Worm (Caenorhabditis elegans) whole organism, L2 larva: ENCODE measurements around the gene spv-1.

Experiments used
- C34F6.9 ChIP-seq: fragments of 150-350 bp; optimal IDR thresholded peaks from 2 replicates; lab custom pipeline; 2014; ENCODE audit warnings: missing biosample characterization, missing genetic modification characterization
- F13H6.1 ChIP-seq: sonication (generic microtip); optimal IDR thresholded peaks from 2 replicates; lab custom pipeline; 2016; ENCODE audit warnings: missing genetic modification characterization, missing compliant biosample characterization
- R02D3.7 ChIP-seq: fragments of 150-350 bp; optimal IDR thresholded peaks from 2 replicates; lab custom pipeline; 2014; ENCODE audit warnings: missing biosample characterization, missing genetic modification characterization
- Y55F3AM.14 ChIP-seq: fragments of 200-800 bp; sonication (Bioruptor generic); optimal IDR thresholded peaks from 2 replicates; lab custom pipeline; 2018; ENCODE audit warnings: mild to moderate bottlenecking, missing genetic modification characterization, missing compliant biosample characterization
- aly-2 ChIP-seq: fragments of 150-350 bp; optimal IDR thresholded peaks from 2 replicates; lab custom pipeline; 2014; ENCODE audit warnings: missing biosample characterization, missing genetic modification characterization
- ama-1 ChIP-seq: fragments of 150-350 bp; optimal IDR thresholded peaks from 2 replicates; lab custom pipeline; 2018; ENCODE audit warnings: inconsistent platforms
- blmp-1 ChIP-seq: sonication (generic microtip); optimal IDR thresholded peaks from 2 replicates; lab custom pipeline; 2017; ENCODE audit warnings: missing genetic modification characterization, mild to moderate bottlenecking, missing compliant biosample characterization, antibody characterized with exemption, moderate library complexity; ENCODE audit not compliant: insufficient read depth
- ceh-16 ChIP-seq: fragments of 150-350 bp; optimal IDR thresholded peaks from 2 replicates; lab custom pipeline; 2014; ENCODE audit warnings: missing biosample characterization, missing genetic modification characterization
- ceh-82 ChIP-seq: fragments of 150-350 bp; optimal IDR thresholded peaks from 2 replicates; lab custom pipeline; 2014; ENCODE audit warnings: missing biosample characterization, missing genetic modification characterization
- crh-2 ChIP-seq: sonication (generic microtip); optimal IDR thresholded peaks from 2 replicates; lab custom pipeline; 2017; ENCODE audit warnings: missing biosample characterization, missing genetic modification characterization
- dmd-4 ChIP-seq: sonication (generic microtip); optimal IDR thresholded peaks from 2 replicates; lab custom pipeline; 2017; ENCODE audit warnings: missing biosample characterization, missing genetic modification characterization
- elt-1 ChIP-seq: fragments of 150-350 bp; optimal IDR thresholded peaks from 2 replicates; lab custom pipeline; 2014; ENCODE audit warnings: missing biosample characterization, missing genetic modification characterization
- lsy-2 ChIP-seq, 2 experiments: fragments of 150-350 bp in 1 of 2; sonication (generic microtip) in 1 of 2; optimal IDR thresholded peaks; 2 replicates each; lab custom pipeline; 2014 to 2017; ENCODE audit warnings: missing biosample characterization in 2 of 2, missing genetic modification characterization in 2 of 2
- mab-5 ChIP-seq: fragments of 150-350 bp; optimal IDR thresholded peaks from 2 replicates; lab custom pipeline; 2014; ENCODE audit warnings: missing biosample characterization, missing genetic modification characterization
- mbf-1 ChIP-seq: sonication (generic microtip); optimal IDR thresholded peaks from 2 replicates; lab custom pipeline; 2017; ENCODE audit warnings: missing biosample characterization, missing genetic modification characterization
- mdl-1 ChIP-seq, 2 experiments: fragments of 150-350 bp in 1 of 2; sonication (generic microtip) in 1 of 2; optimal IDR thresholded peaks; 2 replicates each; lab custom pipeline; 2017; ENCODE audit warnings: missing biosample characterization in 2 of 2, missing genetic modification characterization in 2 of 2
- nhr-10 ChIP-seq: sonication (generic microtip); optimal IDR thresholded peaks from 2 replicates; lab custom pipeline; 2017; ENCODE audit warnings: missing biosample characterization, missing genetic modification characterization
- nhr-11 ChIP-seq: fragments of 150-350 bp; optimal IDR thresholded peaks from 2 replicates; lab custom pipeline; 2014; ENCODE audit warnings: missing biosample characterization, missing genetic modification characterization
- nhr-12 ChIP-seq: fragments of 150-350 bp; optimal IDR thresholded peaks from 2 replicates; lab custom pipeline; 2014; ENCODE audit warnings: missing biosample characterization, missing genetic modification characterization
- nhr-129 ChIP-seq: fragments of 150-350 bp; optimal IDR thresholded peaks from 2 replicates; lab custom pipeline; 2014; ENCODE audit warnings: missing biosample characterization, missing genetic modification characterization
- nhr-21 ChIP-seq: fragments of 150-350 bp; optimal IDR thresholded peaks from 2 replicates; lab custom pipeline; 2014; ENCODE audit warnings: missing biosample characterization, missing genetic modification characterization
- nhr-23 ChIP-seq: fragments of 150-350 bp; optimal IDR thresholded peaks from 2 replicates; lab custom pipeline; 2014; ENCODE audit warnings: missing biosample characterization, missing genetic modification reagents, missing genetic modification characterization
- nhr-237 ChIP-seq: fragments of 150-350 bp; optimal IDR thresholded peaks from 2 replicates; lab custom pipeline; 2014; ENCODE audit warnings: missing biosample characterization, missing genetic modification characterization
- nhr-25 ChIP-seq: fragments of 150-350 bp; sonication (generic microtip); optimal IDR thresholded peaks from 3 replicates; lab custom pipeline; 2014; ENCODE audit warnings: missing biosample characterization, missing genetic modification characterization
- nhr-6 ChIP-seq: fragments of 150-350 bp; optimal IDR thresholded peaks from 2 replicates; lab custom pipeline; 2014; ENCODE audit warnings: missing biosample characterization, missing genetic modification characterization
- nhr-77 ChIP-seq: fragments of 150-350 bp; optimal IDR thresholded peaks from 2 replicates; lab custom pipeline; 2014; ENCODE audit warnings: missing biosample characterization, missing genetic modification characterization
- peb-1 ChIP-seq: fragments of 150-350 bp; optimal IDR thresholded peaks from 2 replicates; lab custom pipeline; 2014; ENCODE audit warnings: missing biosample characterization, missing genetic modification characterization
- sem-4 ChIP-seq: fragments of 150-350 bp; optimal IDR thresholded peaks from 2 replicates; lab custom pipeline; 2014; ENCODE audit warnings: missing biosample characterization, missing genetic modification reagents, missing genetic modification characterization
- skn-1 ChIP-seq: sonication (generic microtip); optimal IDR thresholded peaks from 2 replicates; lab custom pipeline; 2017; ENCODE audit warnings: missing biosample characterization, missing genetic modification characterization
- sma-3 ChIP-seq: sonication (generic microtip); optimal IDR thresholded peaks from 2 replicates; lab custom pipeline; 2016; ENCODE audit warnings: missing genetic modification reagents, missing genetic modification characterization, missing compliant biosample characterization
- snpc-4 ChIP-seq: fragments of 150-350 bp; optimal IDR thresholded peaks from 2 replicates; lab custom pipeline; 2014; ENCODE audit warnings: missing biosample characterization, missing genetic modification characterization
- unc-39 ChIP-seq: fragments of 150-350 bp; optimal IDR thresholded peaks from 2 replicates; lab custom pipeline; 2014; ENCODE audit warnings: missing biosample characterization, missing genetic modification characterization
- unc-55 ChIP-seq: fragments of 150-350 bp; sonication (generic microtip); optimal IDR thresholded peaks from 3 replicates; lab custom pipeline; 2014; ENCODE audit warnings: missing biosample characterization, missing genetic modification reagents, missing genetic modification characterization
- unc-62 ChIP-seq: fragments of 150-350 bp; optimal IDR thresholded peaks from 2 replicates; lab custom pipeline; 2014; ENCODE audit warnings: missing biosample characterization, missing genetic modification reagents, missing genetic modification characterization
- zag-1 ChIP-seq: fragments of 150-350 bp; optimal IDR thresholded peaks from 2 replicates; lab custom pipeline; 2014; ENCODE audit warnings: missing biosample characterization, missing genetic modification characterization
- ztf-1 ChIP-seq: fragments of 200-800 bp; sonication (Bioruptor generic); conservative IDR thresholded peaks from 2 replicates; pipeline ENCODE4 v1.3.6; 2022; ENCODE audit warnings: missing genetic modification characterization, missing compliant biosample characterization
- ztf-4 ChIP-seq: fragments of 150-350 bp; optimal IDR thresholded peaks from 2 replicates; lab custom pipeline; 2014; ENCODE audit warnings: missing biosample characterization, missing genetic modification characterization

Gene spv-1

DNA sequence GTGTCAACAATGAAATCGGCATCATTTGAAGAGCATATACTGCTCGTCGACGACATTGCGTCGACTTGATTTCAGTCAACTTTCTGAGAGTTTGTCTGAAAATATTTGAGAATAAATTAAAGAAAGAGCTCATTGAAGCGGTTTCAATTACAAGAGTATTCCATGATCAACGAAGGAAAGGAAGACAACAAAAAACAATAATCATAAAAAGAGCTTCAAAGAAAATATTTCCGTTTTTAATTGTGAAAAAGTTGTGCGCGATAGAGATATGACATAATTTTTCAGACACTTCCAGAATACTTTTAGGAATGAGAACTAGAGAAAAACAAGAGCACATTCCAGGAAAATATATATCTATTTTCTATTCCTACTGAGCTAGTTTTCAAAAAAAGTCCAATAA is at the start of gene spv-1:
Gene spv-1 (minus strand): TSS at position 101 of the 400 bp plus-strand sequence.
- TF ChIP-seq zag-1 (no peak), aly-2 (tag; lab: Kevin White, UChicago) (no peak), ama-1 (lab: Kevin White, UChicago) (no peak), mbf-1 (tag; lab: Kevin White, UChicago) (no peak), mab-5 (tag; lab: Kevin White, UChicago) (no peak), nhr-21 (tag; lab: Kevin White, UChicago) (no peak), crh-2 (tag; lab: Kevin White, UChicago) (no peak), elt-1 (tag; lab: Kevin White, UChicago) (no peak), nhr-12 (no peak), nhr-23 (no peak), nhr-10 (tag; lab: Kevin White, UChicago) (no peak), blmp-1 (tag; lab: Kevin White, UChicago) (no peak), nhr-25 (tag; lab: Kevin White, UChicago) (no peak), dmd-4 (no peak), sma-3 (no peak)

- no peak for TF ChIP-seq R02D3.7 (tag; lab: Kevin White, UChicago)
- no peak for TF ChIP-seq skn-1 (tag; lab: Kevin White, UChicago)
- TF ChIP-seq lsy-2 (tag; optimal IDR thresholded peaks at IDR 0.05; lab: Kevin White, UChicago) = peak in 1 of 2 experiments; percentile 24
- peak; percentile 8 for TF ChIP-seq C34F6.9 (tag; lab: Kevin White, UChicago)
- no peak for TF ChIP-seq elt-1 (tag; lab: Kevin White, UChicago)
- TF ChIP-seq peb-1 = no peak
- peak; percentile 14 for TF ChIP-seq dmd-4
- TF ChIP-seq unc-62 (GFP tag; lab: Kevin White, UChicago) = no peak
- TF ChIP-seq unc-55 (GFP tag; lab: Kevin White, UChicago) = no peak
- peak; percentile 60 for TF ChIP-seq nhr-21 (tag; lab: Kevin White, UChicago)
- no peak for TF ChIP-seq nhr-23
- TF ChIP-seq ama-1 (lab: Kevin White, UChicago) = no peak
- TF ChIP-seq unc-39 (tag; lab: Kevin White, UChicago) = no peak
- TF ChIP-seq ztf-4 = no peak
These were observed 49.0 kb upstream of the spv-1 start for ce11 chrII:7977513-7977912.

DNA sequence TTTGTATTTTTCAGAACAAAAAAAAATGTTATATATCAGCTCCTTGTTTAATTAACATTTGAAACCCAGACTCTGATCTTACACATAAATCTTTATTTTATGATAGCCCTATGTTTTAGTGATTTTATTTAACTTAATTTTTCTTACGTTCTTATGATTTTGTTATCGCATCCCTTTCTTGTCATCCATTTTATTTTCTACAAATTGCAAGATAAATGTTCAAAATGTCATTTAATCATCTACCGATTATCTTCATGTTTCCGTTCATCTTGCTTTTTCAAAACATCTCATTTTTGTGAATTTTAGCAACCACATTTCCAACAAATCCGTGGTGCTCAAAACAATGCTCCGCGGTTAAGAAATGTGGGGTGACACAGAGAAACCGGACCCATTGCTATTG is 47.8 kb upstream of the spv-1 start, which contains the start of gene DH11.5:
Gene DH11.5 (plus strand): TSS at position 301 of the 400 bp plus-strand sequence.
- TF ChIP-seq blmp-1 (tag; lab: Kevin White, UChicago) (no peak), ceh-82 (tag; lab: Kevin White, UChicago) (no peak), F13H6.1 (tag; lab: Kevin White, UChicago) (no peak), nhr-23 (no peak), mbf-1 (tag; lab: Kevin White, UChicago) (no peak), mdl-1 (tag; optimal IDR thresholded peaks at IDR 0.05; lab: Kevin White, UChicago) (no peak)
- TF ChIP-seq, all 48 proteins: peak for 0

ce11 chrII:7974189-7974823 is 45.8 kb upstream of the spv-1 start:
- TF ChIP-seq R02D3.7 (tag; lab: Kevin White, UChicago) (no peak), unc-55 (GFP tag; lab: Kevin White, UChicago) (peak; percentile 7)
- TF ChIP-seq, all 48 proteins: peak for 1

- TF ChIP-seq Y55F3AM.14 (GFP tag; lab: Kevin White, UChicago) (no peak), C34F6.9 (tag; lab: Kevin White, UChicago) (peak; percentile 8)
These were observed 39.9 kb upstream of the spv-1 start for ce11 chrII:7968393-7968792.

- no peak for TF ChIP-seq nhr-237 (tag; lab: Kevin White, UChicago)
- no peak for TF ChIP-seq peb-1
- no peak for TF ChIP-seq R02D3.7 (tag; lab: Kevin White, UChicago)
- TF ChIP-seq mbf-1 (tag; lab: Kevin White, UChicago) = no peak
These were observed 33.7 kb upstream of the spv-1 start for ce11 chrII:7962181-7962580.

DNA sequence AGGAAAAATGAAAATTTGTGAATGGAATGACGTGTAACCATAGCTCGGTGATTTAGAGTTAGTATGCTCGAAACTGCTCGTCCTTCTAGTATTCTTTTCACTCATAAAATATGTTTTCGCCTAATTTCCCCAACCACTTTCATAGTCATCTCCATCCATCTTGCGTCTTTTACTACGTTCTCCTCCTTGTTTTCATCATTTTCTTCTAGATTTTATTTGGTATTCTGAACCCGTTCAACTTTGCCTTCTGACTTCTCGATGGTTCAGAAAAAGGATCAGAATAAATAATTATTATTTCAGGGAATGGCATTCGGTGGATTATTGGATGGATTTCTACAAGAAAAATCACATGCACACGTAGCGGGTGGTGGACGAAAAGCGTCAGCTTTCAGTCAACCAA is 30.0 kb upstream of the spv-1 start, which contains the start of gene C04H4.1:
Gene C04H4.1 (plus strand): TSS at position 301 of the 400 bp plus-strand sequence.
- TF ChIP-seq lsy-2 (tag; optimal IDR thresholded peaks at IDR 0.05; lab: Kevin White, UChicago) = no peak
- TF ChIP-seq ceh-16 (tag; lab: Kevin White, UChicago) = no peak
- TF ChIP-seq Y55F3AM.14 (GFP tag; lab: Kevin White, UChicago) = no peak
- no peak for TF ChIP-seq nhr-77 (tag; lab: Kevin White, UChicago)
- no peak for TF ChIP-seq C34F6.9 (tag; lab: Kevin White, UChicago)
- no peak for TF ChIP-seq sem-4
- no peak for TF ChIP-seq nhr-6 (tag; lab: Kevin White, UChicago)
- no peak for TF ChIP-seq ama-1 (lab: Kevin White, UChicago)
- no peak for TF ChIP-seq nhr-11
- TF ChIP-seq sma-3 = no peak
- no peak for TF ChIP-seq nhr-129 (tag; lab: Kevin White, UChicago)
- no peak for TF ChIP-seq snpc-4 (tag; lab: Kevin White, UChicago)
- no peak for TF ChIP-seq ztf-1
